Worm (Caenorhabditis elegans) whole organism, L1 larva: ENCODE data around the gene mlh-1.

Experiments used
- C04F5.9 ChIP-seq: sonication (generic microtip); optimal IDR thresholded peaks from 2 replicates; lab custom pipeline; 2016; ENCODE audit warnings: missing genetic modification characterization, missing compliant biosample characterization
- C34B4.2 ChIP-seq: sonication (generic microtip); optimal IDR thresholded peaks from 2 replicates; lab custom pipeline; 2017; ENCODE audit warnings: mild to moderate bottlenecking, missing genetic modification characterization, missing compliant biosample characterization
- alr-1 ChIP-seq: fragments of 200-800 bp; sonication (Bioruptor generic); optimal IDR thresholded peaks from 2 replicates; lab custom pipeline; 2018; ENCODE audit warnings: borderline replicate concordance, mild to moderate bottlenecking, missing genetic modification characterization, missing compliant biosample characterization
- aly-2 ChIP-seq: fragments of 150-350 bp; optimal IDR thresholded peaks from 2 replicates; lab custom pipeline; 2014; ENCODE audit warnings: missing biosample characterization, missing genetic modification characterization
- blmp-1 ChIP-seq: fragments of 150-350 bp; optimal IDR thresholded peaks from 2 replicates; lab custom pipeline; 2014; ENCODE audit warnings: missing biosample characterization, missing genetic modification characterization
- ceh-63 ChIP-seq: fragments of 200-800 bp; sonication (Bioruptor generic); optimal IDR thresholded peaks from 2 replicates; lab custom pipeline; 2018; ENCODE audit warnings: mild to moderate bottlenecking, missing genetic modification characterization, missing compliant biosample characterization
- ceh-82 ChIP-seq, 3 experiments: fragments of 150-350 bp in 1 of 3; sonication (generic microtip) in 2 of 3; optimal IDR thresholded peaks; 2 replicates each; lab custom pipeline; 2014 to 2017; ENCODE audit warnings: missing biosample characterization in 3 of 3, missing genetic modification characterization in 3 of 3
- ceh-90 ChIP-seq: sonication (generic microtip); optimal IDR thresholded peaks from 2 replicates; lab custom pipeline; 2016; ENCODE audit warnings: missing genetic modification characterization, missing compliant biosample characterization
- dsc-1 ChIP-seq: sonication (generic microtip); optimal IDR thresholded peaks from 2 replicates; lab custom pipeline; 2016; ENCODE audit warnings: mild to moderate bottlenecking, missing genetic modification characterization, missing compliant biosample characterization
- efl-3 ChIP-seq: fragments of 200-800 bp; sonication (Bioruptor generic); optimal IDR thresholded peaks from 2 replicates; lab custom pipeline; 2018; ENCODE audit warnings: mild to moderate bottlenecking, missing genetic modification characterization, missing compliant biosample characterization
- egl-13 ChIP-seq: sonication (generic microtip); optimal IDR thresholded peaks from 2 replicates; lab custom pipeline; 2016; ENCODE audit warnings: missing genotype, missing genetic modification reagents, missing genetic modification characterization, missing compliant biosample characterization
- egl-27 ChIP-seq, 2 experiments: fragments of 150-350 bp in 1 of 2; sonication (generic microtip); optimal IDR thresholded peaks; 3 replicates each; lab custom pipeline; 2017 to 2018; ENCODE audit warnings: missing biosample characterization in 2 of 2, missing genetic modification characterization in 2 of 2, missing genetic modification reagents in 2 of 2
- elt-2 ChIP-seq: sonication (generic microtip); optimal IDR thresholded peaks from 2 replicates; lab custom pipeline; 2016; ENCODE audit warnings: missing genetic modification characterization, mild to moderate bottlenecking, inconsistent platforms, missing compliant biosample characterization, missing genetic modification reagents
- elt-3 ChIP-seq, 6 experiments: fragments of 150-350 bp in 1 of 6; sonication (generic microtip); optimal IDR thresholded peaks; 2 replicates each; lab custom pipeline; 2017 to 2018; ENCODE audit warnings: missing biosample characterization in 6 of 6, missing genetic modification characterization in 6 of 6, inconsistent platforms in 1 of 6
- fkh-4 ChIP-seq: sonication (generic microtip); optimal IDR thresholded peaks from 2 replicates; lab custom pipeline; 2016; ENCODE audit warnings: missing compliant biosample characterization, missing genetic modification characterization, borderline replicate concordance
- grh-1 ChIP-seq: fragments of 200-800 bp; sonication (Bioruptor generic); IDR thresholded peaks from 2 replicates; pipeline ENCODE4 v1.3.6; 2022; ENCODE audit warnings: missing genetic modification reagents, missing genetic modification characterization, missing compliant biosample characterization
- hlh-4 ChIP-seq: sonication (generic microtip); optimal IDR thresholded peaks from 2 replicates; lab custom pipeline; 2016; ENCODE audit warnings: mild to moderate bottlenecking, missing genetic modification characterization, missing compliant biosample characterization
- hpl-2 ChIP-seq: fragments of 150-350 bp; optimal IDR thresholded peaks from 2 replicates; lab custom pipeline; 2014; ENCODE audit warnings: missing biosample characterization, missing genetic modification reagents, missing genetic modification characterization
- jun-1 ChIP-seq: fragments of 150-350 bp; optimal IDR thresholded peaks from 2 replicates; lab custom pipeline; 2014; ENCODE audit warnings: missing biosample characterization, missing genetic modification reagents, missing genetic modification characterization
- lin-13 ChIP-seq: fragments of 150-350 bp; optimal IDR thresholded peaks from 2 replicates; lab custom pipeline; 2014; ENCODE audit warnings: missing biosample characterization, missing genetic modification reagents, missing genetic modification characterization
- lin-35 ChIP-seq, 2 experiments: fragments of 150-350 bp; optimal IDR thresholded peaks; 2 replicates each; lab custom pipeline; 2014; ENCODE audit warnings: missing biosample characterization in 2 of 2, missing genetic modification characterization in 2 of 2, missing genetic modification reagents in 2 of 2
- lin-39 ChIP-seq: fragments of 150-350 bp; optimal IDR thresholded peaks from 2 replicates; lab custom pipeline; 2014; ENCODE audit warnings: missing biosample characterization, missing genetic modification reagents, missing genetic modification characterization
- lir-3 ChIP-seq: sonication (generic microtip); optimal IDR thresholded peaks from 2 replicates; lab custom pipeline; 2016; ENCODE audit warnings: mild to moderate bottlenecking, missing genetic modification characterization, moderate library complexity, missing compliant biosample characterization; ENCODE audit not compliant: poor library complexity
- lsy-2 ChIP-seq, 2 experiments: fragments of 150-350 bp; optimal IDR thresholded peaks; 2 replicates each; lab custom pipeline; 2014; ENCODE audit warnings: missing biosample characterization in 2 of 2, missing genetic modification characterization in 2 of 2
- mab-9 ChIP-seq: fragments of 200-800 bp; sonication (Bioruptor generic); IDR thresholded peaks from 2 replicates; pipeline ENCODE4 v1.3.6; 2022; ENCODE audit warnings: missing genetic modification reagents, missing genetic modification characterization, missing compliant biosample characterization
- mdl-1 ChIP-seq, 2 experiments: fragments of 150-350 bp; optimal IDR thresholded peaks; 2 replicates each; lab custom pipeline; 2014 to 2017; ENCODE audit warnings: missing biosample characterization in 2 of 2, missing genetic modification characterization in 2 of 2, inconsistent platforms in 1 of 2
- mef-2 ChIP-seq: fragments of 150-350 bp; optimal IDR thresholded peaks from 2 replicates; lab custom pipeline; 2014; ENCODE audit warnings: missing biosample characterization, missing genetic modification characterization
- mep-1 ChIP-seq: fragments of 150-350 bp; optimal IDR thresholded peaks from 2 replicates; lab custom pipeline; 2014; ENCODE audit warnings: missing biosample characterization, missing genetic modification characterization
- nhr-12 ChIP-seq: sonication (generic microtip); optimal IDR thresholded peaks from 2 replicates; lab custom pipeline; 2017; ENCODE audit warnings: missing biosample characterization, missing genetic modification characterization
- nhr-19 ChIP-seq: fragments of 200-800 bp; sonication (Bioruptor generic); conservative IDR thresholded peaks from 2 replicates; pipeline ENCODE4 v1.3.6; 2022; ENCODE audit warnings: missing genetic modification characterization, missing compliant biosample characterization
- nhr-28 ChIP-seq: fragments of 150-350 bp; optimal IDR thresholded peaks from 2 replicates; lab custom pipeline; 2014; ENCODE audit warnings: missing biosample characterization, missing genetic modification characterization
- nhr-47 ChIP-seq: sonication (generic microtip); optimal IDR thresholded peaks from 2 replicates; lab custom pipeline; 2016; ENCODE audit warnings: mild to moderate bottlenecking, missing genetic modification characterization, moderate library complexity, missing compliant biosample characterization
- nhr-71 ChIP-seq: sonication (generic microtip); optimal IDR thresholded peaks from 2 replicates; lab custom pipeline; 2016; ENCODE audit warnings: mild to moderate bottlenecking, missing genetic modification characterization, moderate library complexity, missing compliant biosample characterization
- nhr-76 ChIP-seq: sonication (generic microtip); optimal IDR thresholded peaks from 2 replicates; lab custom pipeline; 2017; ENCODE audit warnings: missing biosample characterization, missing genetic modification characterization
- nhr-77 ChIP-seq: fragments of 150-350 bp; optimal IDR thresholded peaks from 2 replicates; lab custom pipeline; 2014; ENCODE audit warnings: missing biosample characterization, missing genetic modification characterization
- nhr-84 ChIP-seq: sonication (generic microtip); optimal IDR thresholded peaks from 2 replicates; lab custom pipeline; 2017; ENCODE audit warnings: missing biosample characterization, missing genetic modification characterization
- nhr-85 ChIP-seq: sonication (generic microtip); peaks from one replicate; lab custom pipeline; 2016; ENCODE audit warnings: missing genetic modification characterization, inconsistent platforms, missing compliant biosample characterization
- nhr-90 ChIP-seq: sonication (generic microtip); optimal IDR thresholded peaks from 2 replicates; lab custom pipeline; 2016; ENCODE audit warnings: mild to moderate bottlenecking, missing genetic modification characterization, missing compliant biosample characterization; ENCODE audit not compliant: poor library complexity
- pqm-1 ChIP-seq: sonication (generic microtip); optimal IDR thresholded peaks from 3 replicates; lab custom pipeline; 2017; ENCODE audit warnings: missing biosample characterization, missing genetic modification characterization
- skn-1 ChIP-seq: fragments of 150-350 bp; optimal IDR thresholded peaks from 2 replicates; lab custom pipeline; 2014; ENCODE audit warnings: missing biosample characterization, missing genetic modification characterization
- snu-23 ChIP-seq: sonication (generic microtip); optimal IDR thresholded peaks from 2 replicates; lab custom pipeline; 2016; ENCODE audit warnings: missing genetic modification characterization, missing compliant biosample characterization
- sup-37 ChIP-seq: fragments of 200-800 bp; sonication (Bioruptor generic); optimal IDR thresholded peaks from 2 replicates; lab custom pipeline; 2018; ENCODE audit warnings: mild to moderate bottlenecking, missing genetic modification characterization, missing compliant biosample characterization
- swsn-7 ChIP-seq: sonication (generic microtip); optimal IDR thresholded peaks from 2 replicates; lab custom pipeline; 2016; ENCODE audit warnings: missing genetic modification characterization, missing compliant biosample characterization
- tbx-2 ChIP-seq: sonication (generic microtip); optimal IDR thresholded peaks from 2 replicates; lab custom pipeline; 2016; ENCODE audit warnings: missing genetic modification characterization, missing compliant biosample characterization
- tlp-1 ChIP-seq: fragments of 150-350 bp; optimal IDR thresholded peaks from 2 replicates; lab custom pipeline; 2014; ENCODE audit warnings: missing biosample characterization, missing genetic modification characterization
- unc-130 ChIP-seq: fragments of 150-350 bp; optimal IDR thresholded peaks from 2 replicates; lab custom pipeline; 2017; ENCODE audit warnings: missing biosample characterization, missing genetic modification characterization, inconsistent platforms
- vab-15 ChIP-seq: sonication (generic microtip); optimal IDR thresholded peaks from 2 replicates; lab custom pipeline; 2017; ENCODE audit warnings: missing genotype, mild to moderate bottlenecking, missing genetic modification characterization, missing compliant biosample characterization
- xbp-1 ChIP-seq: sonication (generic microtip); optimal IDR thresholded peaks from 2 replicates; lab custom pipeline; 2016; ENCODE audit warnings: missing genetic modification characterization, missing compliant biosample characterization
- zag-1 ChIP-seq: fragments of 150-350 bp; optimal IDR thresholded peaks from 2 replicates; lab custom pipeline; 2014; ENCODE audit warnings: missing biosample characterization, missing genetic modification characterization
- ztf-11 ChIP-seq, 2 experiments: sonication (generic microtip); optimal IDR thresholded peaks; 2 replicates each; lab custom pipeline; 2016 to 2017; ENCODE audit warnings: missing genetic modification characterization in 2 of 2, missing biosample characterization in 1 of 2, missing compliant biosample characterization in 1 of 2

Gene mlh-1

DNA sequence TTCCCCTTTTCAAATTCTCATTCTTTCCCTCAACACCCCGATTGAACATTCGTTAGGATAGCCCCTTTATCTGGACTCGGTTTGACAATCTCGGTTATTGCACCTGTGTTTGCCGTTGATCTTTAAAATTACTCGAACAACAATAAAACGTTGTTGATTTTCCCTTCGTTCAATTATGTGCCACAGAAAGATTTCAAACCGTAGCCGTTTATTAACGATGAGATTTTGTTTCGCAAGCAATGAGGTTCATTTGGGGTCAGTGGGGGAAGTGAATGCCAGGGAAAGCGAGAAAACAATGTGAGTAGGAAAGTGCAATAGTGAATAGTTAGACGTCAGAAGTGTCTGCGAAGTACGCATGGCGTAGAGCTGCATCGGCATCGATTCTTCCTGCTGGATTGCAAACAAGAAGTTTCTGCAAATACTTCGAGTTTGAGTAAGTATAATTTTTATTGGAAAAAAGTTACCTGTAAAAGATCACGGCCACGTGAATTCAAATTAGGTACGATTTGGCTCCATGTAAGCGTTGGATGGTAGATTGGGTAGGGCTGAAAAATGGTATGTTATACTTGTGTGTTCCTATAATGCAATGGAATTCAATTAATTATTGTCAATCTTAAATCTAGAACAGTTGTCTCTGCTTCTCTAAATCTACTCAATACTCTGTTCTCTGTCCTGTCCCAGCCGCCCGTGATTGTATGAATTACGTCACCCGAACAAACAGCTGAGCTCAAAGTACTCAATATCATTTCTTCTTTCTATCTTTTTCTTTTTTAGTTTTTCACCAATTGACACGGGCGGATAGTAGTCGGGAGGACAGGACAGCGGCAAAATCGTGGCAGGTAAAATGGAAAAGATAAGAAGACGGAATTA is 49.6 kb downstream of the mlh-1 start, which contains the start of gene kel-3:
Gene kel-3 (plus strand): TSS at position 328 of the 870 bp plus-strand sequence.
- TF ChIP-seq hlh-4 (no peak), nhr-76 (tag; lab: Kevin White, UChicago) (no peak), alr-1 (no peak), nhr-71 (tag; lab: Kevin White, UChicago) (peak; percentile 91), swsn-7 (tag; lab: Kevin White, UChicago) (peak; percentile 0), blmp-1 (tag; lab: Kevin White, UChicago) (peak; percentile 79), lin-39 (tag; lab: Kevin White, UChicago) (peak; percentile 67), C34B4.2 (tag; lab: Kevin White, UChicago) (peak; percentile 21), nhr-77 (tag; lab: Kevin White, UChicago) (peak; percentile 20), lin-13 (GFP tag; lab: Kevin White, UChicago) (peak; percentile 39), pqm-1 (tag; lab: Kevin White, UChicago) (no peak), tbx-2 (peak; percentile 82), jun-1 (peak; percentile 68), lin-35 (GFP tag; optimal IDR thresholded peaks at IDR 0.05; lab: Kevin White, UChicago) (peak; percentile 17 to 66), sup-37 (peak; percentile 36), mab-9 (0 out of 2 replicates have a peak, but pooled peaks have one; percentile 23), ceh-90 (tag; lab: Kevin White, UChicago) (no peak), nhr-19 (GFP tag; lab: Robert Waterston, UW) (peak; percentile 85), mef-2 (tag; lab: Kevin White, UChicago) (no peak), egl-27 (tag; optimal IDR thresholded peaks at IDR 0.05; lab: Kevin White, UChicago) (no peak), nhr-12 (tag; lab: Kevin White, UChicago) (no peak), nhr-85 (tag; lab: Kevin White, UChicago) (peak; percentile 82), nhr-47 (tag; lab: Kevin White, UChicago) (peak; percentile 60), nhr-90 (tag; lab: Kevin White, UChicago) (peak; percentile 81), tlp-1 (tag; lab: Kevin White, UChicago) (no peak), efl-3 (GFP tag; lab: Kevin White, UChicago) (no peak), ztf-11 (tag; optimal IDR thresholded peaks at IDR 0.05; lab: Kevin White, UChicago) (peak in 1 of 2 experiments; percentile 23), dsc-1 (tag; lab: Kevin White, UChicago) (peak; percentile 35), mdl-1 (tag; optimal IDR thresholded peaks at IDR 0.05; lab: Kevin White, UChicago) (peak in 1 of 2 experiments; percentile 68), aly-2 (peak; percentile 97), hpl-2 (peak; percentile 78), egl-13 (tag; lab: Kevin White, UChicago) (no peak), nhr-84 (tag; lab: Kevin White, UChicago) (peak; percentile 56), ceh-82 (tag; optimal IDR thresholded peaks at IDR 0.05; lab: Kevin White, UChicago) (peak in 1 of 3 experiments; percentile 39), C04F5.9 (tag; lab: Kevin White, UChicago) (no peak), grh-1 (GFP tag; lab: Robert Waterston, UW) (peak; percentile 20; the same call in 1 of the 2 replicates), nhr-28 (tag; lab: Kevin White, UChicago) (no peak), skn-1 (tag; lab: Kevin White, UChicago) (peak; percentile 26), lsy-2 (tag; optimal IDR thresholded peaks at IDR 0.05; lab: Kevin White, UChicago) (peak; percentile 78 to 89), fkh-4 (tag; lab: Kevin White, UChicago) (peak; percentile 14), elt-3 (tag; optimal IDR thresholded peaks at IDR 0.05; lab: Kevin White, UChicago) (peak in 4 of 6 experiments; percentile 69 to 94 (median 76)), zag-1 (tag; lab: Kevin White, UChicago) (no peak), xbp-1 (peak; percentile 31), elt-2 (tag; lab: Kevin White, UChicago) (peak; percentile 66), vab-15 (tag; lab: Kevin White, UChicago) (no peak), ceh-63 (GFP tag; lab: Kevin White, UChicago) (no peak), snu-23 (GFP tag; lab: Kevin White, UChicago) (peak; percentile 75), lir-3 (tag; lab: Kevin White, UChicago) (peak; percentile 53), mep-1 (peak; percentile 54), unc-130 (tag; lab: Kevin White, UChicago) (peak; percentile 86)
